Worm (Caenorhabditis elegans) whole organism, late embryonic: ENCODE measurements around the gene cwf-19L2.

Experiments used
- F13H6.1 ChIP-seq: sonication (generic microtip); optimal IDR thresholded peaks from 2 replicates; lab custom pipeline; 2016; ENCODE audit warnings: missing genetic modification characterization, missing compliant biosample characterization
- ama-1 ChIP-seq: fragments of 150-350 bp; optimal IDR thresholded peaks from 2 replicates; lab custom pipeline; 2014
- hlh-15 ChIP-seq: sonication (generic microtip); optimal IDR thresholded peaks from 2 replicates; lab custom pipeline; 2016; ENCODE audit warnings: missing genetic modification characterization, missing compliant biosample characterization
- mec-3 ChIP-seq: sonication (generic microtip); optimal IDR thresholded peaks from 2 replicates; lab custom pipeline; 2016; ENCODE audit warnings: borderline replicate concordance, missing genetic modification characterization, missing compliant biosample characterization
- pat-9 ChIP-seq: fragments of 200-800 bp; sonication (Bioruptor generic); optimal IDR thresholded peaks from 2 replicates; lab custom pipeline; 2018; ENCODE audit warnings: mild to moderate bottlenecking, missing genetic modification characterization, moderate library complexity, missing compliant biosample characterization
- pax-1 ChIP-seq: fragments of 150-350 bp; optimal IDR thresholded peaks from 2 replicates; lab custom pipeline; 2014; ENCODE audit warnings: missing biosample characterization, missing genetic modification characterization
- pha-2 ChIP-seq: sonication (generic microtip); optimal IDR thresholded peaks from 2 replicates; lab custom pipeline; 2017; ENCODE audit warnings: mild to moderate bottlenecking, missing genetic modification characterization, missing compliant biosample characterization
- tbx-2 ChIP-seq: sonication (generic microtip); optimal IDR thresholded peaks from 2 replicates; lab custom pipeline; 2016; ENCODE audit warnings: missing genetic modification characterization, missing compliant biosample characterization

- TF ChIP-seq tbx-2 (no peak), ama-1 (no peak), mec-3 (tag; lab: Kevin White, UChicago) (no peak), pat-9 (tag; lab: Kevin White, UChicago) (no peak), pha-2 (tag; lab: Kevin White, UChicago) (no peak), pax-1 (tag; lab: Kevin White, UChicago) (no peak), F13H6.1 (tag; lab: Kevin White, UChicago) (no peak), hlh-15 (tag; lab: Kevin White, UChicago) (no peak)
These were observed 8.2 kb downstream of the cwf-19L2 start for ce11 chrIII:7301668-7302067.
